Fruit fly (Drosophila melanogaster) whole organism, embryonic: ENCODE data around the gene kirre.

Source experiments
- Blimp-1 ChIP-seq: fragments of 200-800 bp; sonication (Bioruptor generic); optimal IDR thresholded peaks from 3 replicates; lab custom pipeline; 2018; ENCODE audit warnings: missing biosample characterization, missing genetic modification characterization, mild to moderate bottlenecking, moderate library complexity, missing genetic modification reagents
- CG10267 ChIP-seq: fragments of 200-800 bp; sonication (Bioruptor generic); optimal IDR thresholded peaks from 2 replicates; lab custom pipeline; 2018; ENCODE audit warnings: missing biosample characterization, mild to moderate bottlenecking, missing genetic modification characterization, moderate library complexity
- CG10979 ChIP-seq: fragments of 200-800 bp; sonication (Bioruptor generic); optimal IDR thresholded peaks from 2 replicates; lab custom pipeline; 2018; ENCODE audit warnings: missing biosample characterization, mild to moderate bottlenecking, missing genetic modification characterization, moderate library complexity
- CG11456 ChIP-seq: fragments of 200-800 bp; sonication (Bioruptor generic); IDR thresholded peaks from 3 replicates; pipeline ENCODE4 v1.3.6; 2022; ENCODE audit warnings: missing biosample characterization, missing genetic modification characterization
- CG14710 ChIP-seq: fragments of 200-800 bp; sonication (Bioruptor generic); optimal IDR thresholded peaks from 3 replicates; lab custom pipeline; 2019; ENCODE audit warnings: missing biosample characterization, mild to moderate bottlenecking, missing genetic modification characterization, moderate library complexity
- CG15011 ChIP-seq: fragments of 200-800 bp; sonication (Bioruptor generic); optimal IDR thresholded peaks from 3 replicates; lab custom pipeline; 2018; ENCODE audit warnings: missing biosample characterization, mild to moderate bottlenecking, missing genetic modification characterization
- CG15073 ChIP-seq: fragments of 200-800 bp; sonication (Bioruptor generic); optimal IDR thresholded peaks from 2 replicates; lab custom pipeline; 2016; ENCODE audit warnings: missing biosample characterization, missing genetic modification characterization
- CG15601 ChIP-seq: fragments of 200-800 bp; sonication (Bioruptor generic); optimal IDR thresholded peaks from 3 replicates; lab custom pipeline; 2019; ENCODE audit warnings: missing biosample characterization, mild to moderate bottlenecking, missing genetic modification characterization, moderate library complexity
- CG17568 ChIP-seq: fragments of 200-800 bp; sonication (Bioruptor generic); optimal IDR thresholded peaks from 2 replicates; lab custom pipeline; 2018; ENCODE audit warnings: missing biosample characterization, mild to moderate bottlenecking, missing genetic modification characterization, moderate library complexity
- CG17829 ChIP-seq: fragments of 200-800 bp; optimal IDR thresholded peaks from 2 replicates; lab custom pipeline; 2019; ENCODE audit warnings: missing biosample characterization, mild to moderate bottlenecking, missing genetic modification characterization, moderate library complexity
- CG18262 ChIP-seq: fragments of 200-800 bp; optimal IDR thresholded peaks from 3 replicates; lab custom pipeline; 2019; ENCODE audit warnings: missing biosample characterization, mild to moderate bottlenecking, missing genetic modification characterization, moderate library complexity
- CG2116 ChIP-seq: fragments of 200-800 bp; sonication (Bioruptor generic); optimal IDR thresholded peaks from 3 replicates; lab custom pipeline; 2018; ENCODE audit warnings: missing biosample characterization, mild to moderate bottlenecking, missing genetic modification characterization
- CG2678 ChIP-seq: fragments of 200-800 bp; sonication (Bioruptor generic); optimal IDR thresholded peaks from 3 replicates; lab custom pipeline; 2019; ENCODE audit warnings: missing biosample characterization, mild to moderate bottlenecking, missing genetic modification characterization, moderate library complexity
- CG2712 ChIP-seq: fragments of 200-800 bp; optimal IDR thresholded peaks from 3 replicates; lab custom pipeline; 2019; ENCODE audit warnings: missing biosample characterization, mild to moderate bottlenecking, missing genetic modification characterization, moderate library complexity
- CG31441 ChIP-seq: fragments of 200-800 bp; sonication (Bioruptor generic); IDR thresholded peaks from 2 replicates; pipeline ENCODE4 v1.3.6; 2022; ENCODE audit warnings: missing biosample characterization, missing genetic modification characterization
- CG3407 ChIP-seq: fragments of 200-800 bp; sonication (Bioruptor generic); optimal IDR thresholded peaks from 2 replicates; lab custom pipeline; 2018; ENCODE audit warnings: missing biosample characterization, mild to moderate bottlenecking, missing genetic modification characterization
- CG4854 ChIP-seq: fragments of 200-800 bp; sonication (Bioruptor generic); optimal IDR thresholded peaks from 2 replicates; lab custom pipeline; 2016; ENCODE audit warnings: missing biosample characterization, missing genetic modification characterization, inconsistent platforms
- CG6689 ChIP-seq: fragments of 200-800 bp; sonication (Bioruptor generic); IDR thresholded peaks from 2 replicates; pipeline ENCODE4 v1.3.6; 2022; ENCODE audit warnings: missing biosample characterization, missing genetic modification characterization
- CG9215 ChIP-seq: fragments of 200-800 bp; sonication (Bioruptor generic); IDR thresholded peaks from 2 replicates; pipeline ENCODE4 v1.3.6; 2022; ENCODE audit warnings: missing biosample characterization, missing genetic modification characterization
- D19A ChIP-seq: fragments of 200-800 bp; optimal IDR thresholded peaks from 3 replicates; lab custom pipeline; 2019; ENCODE audit warnings: missing biosample characterization, mild to moderate bottlenecking, missing genetic modification characterization, moderate library complexity
- Dbx ChIP-seq: fragments of 200-800 bp; sonication (Bioruptor generic); IDR thresholded peaks from 3 replicates; pipeline ENCODE4 v1.3.6; 2022; ENCODE audit warnings: missing biosample characterization, missing genetic modification characterization
- Hr78 ChIP-seq, 2 experiments: fragments of 200-800 bp in 1 of 2; fragments of >200 bp in 1 of 2; sonication (Bioruptor generic) in 1 of 2; optimal IDR thresholded peaks; 2 replicates each; lab custom pipeline; 2017 to 2019; ENCODE audit warnings: missing biosample characterization in 2 of 2, missing genetic modification characterization in 2 of 2, mild to moderate bottlenecking in 1 of 2, moderate library complexity in 1 of 2
- Nf-YC ChIP-seq: fragments of 200-800 bp; optimal IDR thresholded peaks from 3 replicates; lab custom pipeline; 2019; ENCODE audit warnings: missing biosample characterization, mild to moderate bottlenecking, missing genetic modification characterization, moderate library complexity
- Rx ChIP-seq: fragments of 200-800 bp; sonication (Bioruptor generic); IDR thresholded peaks from 2 replicates; pipeline ENCODE4 v1.3.6; 2022; ENCODE audit warnings: missing biosample characterization, missing genetic modification characterization
- Sry-β ChIP-seq: fragments of 200-800 bp; sonication (Bioruptor generic); optimal IDR thresholded peaks from 2 replicates; lab custom pipeline; 2018; ENCODE audit warnings: missing biosample characterization, mild to moderate bottlenecking, missing genetic modification characterization, moderate library complexity
- Ssrp ChIP-seq: fragments of 200-800 bp; sonication (Bioruptor generic); optimal IDR thresholded peaks from 2 replicates; lab custom pipeline; 2018; ENCODE audit warnings: missing biosample characterization, mild to moderate bottlenecking, missing genetic modification characterization, moderate library complexity
- amos ChIP-seq: fragments of 200-800 bp; sonication (Bioruptor generic); IDR thresholded peaks from 2 replicates; pipeline ENCODE4 v1.3.6; 2022; ENCODE audit warnings: missing biosample characterization, missing genetic modification characterization; ENCODE audit not compliant: partially characterized antibody
- ato ChIP-seq: fragments of 200-800 bp; sonication (Bioruptor generic); IDR thresholded peaks from 2 replicates; pipeline ENCODE4 v1.3.6; 2022; ENCODE audit warnings: missing biosample characterization, missing genetic modification characterization; ENCODE audit not compliant: partially characterized antibody
- bowl ChIP-seq: fragments of 200-800 bp; sonication (Bioruptor generic); IDR thresholded peaks from 2 replicates; pipeline ENCODE4 v1.3.6; 2022; ENCODE audit warnings: missing biosample characterization, missing genetic modification characterization
- cas ChIP-seq: fragments of 200-800 bp; sonication (Bioruptor generic); IDR thresholded peaks from 2 replicates; pipeline ENCODE4 v1.3.6; 2022; ENCODE audit warnings: missing biosample characterization, missing genetic modification characterization
- cg ChIP-seq: fragments of 200-800 bp; sonication (Bioruptor generic); optimal IDR thresholded peaks from 3 replicates; lab custom pipeline; 2019; ENCODE audit warnings: missing biosample characterization, mild to moderate bottlenecking, missing genetic modification characterization, moderate library complexity
- croc ChIP-seq: fragments of 200-800 bp; sonication (Bioruptor generic); conservative IDR thresholded peaks from 3 replicates; pipeline ENCODE4 v1.3.6; 2022; ENCODE audit warnings: missing biosample characterization, missing genetic modification characterization
- dmrt11E ChIP-seq: fragments of 200-800 bp; sonication (Bioruptor generic); optimal IDR thresholded peaks from 3 replicates; lab custom pipeline; 2018; ENCODE audit warnings: missing biosample characterization, mild to moderate bottlenecking, missing genetic modification characterization, moderate library complexity
- exex ChIP-seq: fragments of 200-800 bp; sonication (Bioruptor generic); optimal IDR thresholded peaks from 4 replicates; lab custom pipeline; 2018; ENCODE audit warnings: missing biosample characterization, mild to moderate bottlenecking, missing genetic modification characterization, moderate library complexity
- fd3F ChIP-seq: fragments of 200-800 bp; sonication (Bioruptor generic); optimal IDR thresholded peaks from 2 replicates; lab custom pipeline; 2018; ENCODE audit warnings: missing biosample characterization, mild to moderate bottlenecking, missing genetic modification characterization, moderate library complexity
- fd96Cb ChIP-seq: fragments of 200-800 bp; sonication (Bioruptor generic); optimal IDR thresholded peaks from 2 replicates; lab custom pipeline; 2018; ENCODE audit warnings: missing biosample characterization, mild to moderate bottlenecking, missing genetic modification characterization, moderate library complexity
- gce ChIP-seq: fragments of 200-800 bp; sonication (Bioruptor generic); IDR thresholded peaks from 3 replicates; pipeline ENCODE4 v1.3.6; 2022; ENCODE audit warnings: missing biosample characterization, missing genetic modification characterization
- gcm ChIP-seq: fragments of 200-800 bp; sonication (Bioruptor generic); optimal IDR thresholded peaks from 2 replicates; lab custom pipeline; 2019; ENCODE audit warnings: missing biosample characterization, mild to moderate bottlenecking, missing genetic modification characterization, moderate library complexity
- gcm2 ChIP-seq: fragments of 200-800 bp; sonication (Bioruptor generic); optimal IDR thresholded peaks from 2 replicates; lab custom pipeline; 2016; ENCODE audit warnings: missing biosample characterization, missing genetic modification characterization
- grn ChIP-seq: fragments of 200-800 bp; sonication (Bioruptor generic); optimal IDR thresholded peaks from 3 replicates; lab custom pipeline; 2017; ENCODE audit warnings: missing biosample characterization, missing genetic modification characterization
- gsb ChIP-seq: fragments of 200-800 bp; sonication (Bioruptor generic); IDR thresholded peaks from 2 replicates; pipeline ENCODE4 v1.3.6; 2022; ENCODE audit warnings: missing biosample characterization, missing genetic modification characterization
- klu ChIP-seq: fragments of 200-800 bp; sonication (Bioruptor generic); IDR thresholded peaks from 2 replicates; pipeline ENCODE4 v1.3.6; 2022; ENCODE audit warnings: missing biosample characterization, missing genetic modification characterization
- kni ChIP-seq: fragments of 200-800 bp; sonication (Bioruptor generic); optimal IDR thresholded peaks from 3 replicates; lab custom pipeline; 2017; ENCODE audit warnings: mild to moderate bottlenecking, missing biosample characterization, missing genetic modification reagents, missing genetic modification characterization
- lov ChIP-seq, 2 experiments: fragments of 200-800 bp in 1 of 2; fragments of >200 bp in 1 of 2; sonication (Bioruptor generic) in 1 of 2; IDR thresholded peaks in 1 of 2; optimal IDR thresholded peaks in 1 of 2; 2 replicates in 1 of 2; 3 replicates in 1 of 2; pipeline versions ENCODE4 v1.3.6 to Lab custom; 2017 to 2022; ENCODE audit warnings: missing biosample characterization in 1 of 2, missing genetic modification characterization in 1 of 2
- maf-S ChIP-seq: fragments of 200-800 bp; sonication (Bioruptor generic); optimal IDR thresholded peaks from 2 replicates; lab custom pipeline; 2016; ENCODE audit warnings: missing biosample characterization, missing genetic modification characterization
- nmo ChIP-seq: fragments of 200-800 bp; sonication (Bioruptor generic); optimal IDR thresholded peaks from 2 replicates; lab custom pipeline; 2018; ENCODE audit warnings: missing biosample characterization, mild to moderate bottlenecking, missing genetic modification characterization, moderate library complexity
- phol ChIP-seq: fragments of 200-800 bp; sonication (Bioruptor generic); optimal IDR thresholded peaks from 3 replicates; lab custom pipeline; 2018; ENCODE audit warnings: missing biosample characterization, mild to moderate bottlenecking, missing genetic modification characterization, moderate library complexity
- pros ChIP-seq: fragments of 200-800 bp; sonication (Bioruptor generic); optimal IDR thresholded peaks from 3 replicates; lab custom pipeline; 2019; ENCODE audit warnings: missing biosample characterization, mild to moderate bottlenecking, missing genetic modification characterization, moderate library complexity
- salm ChIP-seq: fragments of 200-800 bp; sonication (Bioruptor generic); optimal IDR thresholded peaks from 2 replicates; lab custom pipeline; 2018; ENCODE audit warnings: missing biosample characterization, mild to moderate bottlenecking, missing genetic modification characterization
- seq ChIP-seq: fragments of 200-800 bp; sonication (Bioruptor generic); IDR thresholded peaks from 2 replicates; pipeline ENCODE4 v1.3.6; 2022; ENCODE audit warnings: missing biosample characterization, missing genetic modification characterization
- zen ChIP-seq: fragments of 200-800 bp; sonication (Bioruptor generic); optimal IDR thresholded peaks from 3 replicates; lab custom pipeline; 2018; ENCODE audit warnings: missing biosample characterization, mild to moderate bottlenecking, missing genetic modification characterization, moderate library complexity

The kirre gene

DNA sequence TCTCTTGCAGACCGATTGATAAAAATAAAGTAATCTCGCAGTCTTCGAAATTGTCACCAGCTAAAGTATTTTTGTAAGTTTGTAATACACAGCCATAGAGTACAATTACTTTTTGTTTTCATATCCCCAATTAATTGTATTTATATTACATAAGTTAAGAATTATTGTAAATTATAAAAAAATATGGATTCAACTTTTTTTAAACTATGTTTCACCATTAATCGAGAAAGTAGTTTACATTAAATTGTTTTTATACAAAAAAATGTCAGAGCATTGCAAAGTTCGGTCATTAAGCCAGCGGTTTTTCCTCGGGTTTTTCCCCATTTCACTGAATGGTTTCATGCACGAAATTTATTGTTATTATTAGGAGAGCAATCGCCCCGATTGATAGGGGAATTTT, 240.1 kb downstream of the kirre start (continued):
- TF ChIP-seq Ssrp (tag; lab: Kevin White, UChicago) (peak; percentile 24), CG17829 (peak; percentile 2), seq (no peak), cas (GFP tag; lab: Robert Waterston, UW) (no peak), exex (tag; lab: Kevin White, UChicago) (no peak), Blimp-1 (GFP tag; lab: Kevin White, UChicago) (peak; percentile 37), CG15601 (tag; lab: Kevin White, UChicago) (peak; percentile 18), Sry-β (GFP tag; lab: Kevin White, UChicago) (no peak), CG17568 (GFP tag; lab: Kevin White, UChicago) (no peak), ato (no peak), gcm2 (GFP tag; lab: Kevin White, UChicago) (no peak), fd96Cb (peak; percentile 4), CG11456 (GFP tag; lab: Robert Waterston, UW) (no peak), maf-S (GFP tag; lab: Kevin White, UChicago) (no peak), nmo (GFP tag; lab: Kevin White, UChicago) (peak; percentile 26), gsb (GFP tag; lab: Robert Waterston, UW) (no peak), dmrt11E (tag; lab: Kevin White, UChicago) (peak; percentile 27), CG10267 (tag; lab: Kevin White, UChicago) (no peak), CG9215 (GFP tag; lab: Robert Waterston, UW) (no peak), CG18262 (tag; lab: Kevin White, UChicago) (peak; percentile 55), CG4854 (GFP tag; lab: Kevin White, UChicago) (no peak), amos (GFP tag; lab: Robert Waterston, UW) (no peak), CG2116 (GFP tag; lab: Kevin White, UChicago) (no peak), CG14710 (tag; lab: Kevin White, UChicago) (peak; percentile 5), CG31441 (0 out of 2 replicates have a peak, but pooled peaks have one; percentile 24), salm (no peak), CG10979 (tag; lab: Kevin White, UChicago) (peak; percentile 49), Nf-YC (no peak), phol (peak; percentile 35), CG15011 (no peak), Rx (no peak), CG6689 (no peak), lov (optimal IDR thresholded peaks at IDR 0.05; lab: Kevin White, UChicago) (no peak), lov (GFP tag; IDR thresholded peaks at IDR 0.05; lab: Robert Waterston, UW) (no peak), klu (no peak), CG2712 (tag; lab: Kevin White, UChicago) (peak; percentile 29), croc (GFP tag; lab: Robert Waterston, UW) (peak; percentile 17; the same call in 1 of the 3 replicates), CG2678 (peak; percentile 2), D19A (tag; lab: Kevin White, UChicago) (peak; percentile 97)

DNA sequence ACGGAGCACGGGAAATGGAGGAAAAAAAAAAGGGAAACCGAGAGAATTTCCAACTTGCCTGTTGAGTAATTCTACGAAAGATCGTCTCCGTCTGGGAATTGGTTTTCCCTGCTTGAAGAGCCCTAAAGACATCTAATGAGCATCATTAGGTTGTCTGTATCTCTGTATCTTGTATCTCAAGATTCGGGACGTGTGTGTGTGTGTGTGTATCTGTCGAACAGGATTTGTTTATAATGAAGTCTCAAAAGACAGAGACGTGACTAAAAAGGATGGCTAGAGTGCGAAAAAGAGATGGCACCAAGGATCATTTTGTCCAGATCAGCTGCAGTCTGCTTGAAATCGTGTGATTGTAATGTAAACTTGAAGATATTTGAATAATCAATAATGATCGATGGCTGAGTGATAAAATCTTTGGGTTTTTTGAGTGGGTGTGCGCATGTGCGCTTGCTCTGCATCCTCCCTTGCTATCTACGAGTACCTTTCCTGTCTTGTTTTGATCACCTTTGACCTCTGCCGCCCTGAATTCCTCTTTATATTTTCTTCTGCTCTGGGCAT, 242.3 kb downstream of the kirre start:
- peak; percentile 95 for TF ChIP-seq zen
- TF ChIP-seq CG3407 = no peak
- peak in 1 of 2 experiments; percentile 74 for TF ChIP-seq Hr78 (GFP tag; optimal IDR thresholded peaks at IDR 0.05; lab: Kevin White, UChicago)
- TF ChIP-seq bowl (GFP tag; lab: Robert Waterston, UW) = no peak
- TF ChIP-seq gcm (GFP tag; lab: Kevin White, UChicago) = no peak
- no peak for TF ChIP-seq CG15073 (GFP tag; lab: Kevin White, UChicago)
- peak; percentile 55 for TF ChIP-seq cg
- peak; percentile 94 for TF ChIP-seq pros (GFP tag; lab: Kevin White, UChicago)
- 0 out of 3 replicates have a peak, but pooled peaks have one; percentile 16 for TF ChIP-seq gce (GFP tag; lab: Robert Waterston, UW)
- no peak for TF ChIP-seq Dbx (GFP tag; lab: Robert Waterston, UW)
- no peak for TF ChIP-seq CG10979 (tag; lab: Kevin White, UChicago)
- TF ChIP-seq grn (GFP tag; lab: Kevin White, UChicago) = peak; percentile 64
- TF ChIP-seq kni (GFP tag; lab: Kevin White, UChicago) = peak; percentile 6
- TF ChIP-seq CG9215 (GFP tag; lab: Robert Waterston, UW) = no peak
- TF ChIP-seq fd3F (GFP tag; lab: Kevin White, UChicago) = no peak
